Worm (Caenorhabditis elegans): ENCODE data around the gene vha-5.

The vha-5 gene

DNA sequence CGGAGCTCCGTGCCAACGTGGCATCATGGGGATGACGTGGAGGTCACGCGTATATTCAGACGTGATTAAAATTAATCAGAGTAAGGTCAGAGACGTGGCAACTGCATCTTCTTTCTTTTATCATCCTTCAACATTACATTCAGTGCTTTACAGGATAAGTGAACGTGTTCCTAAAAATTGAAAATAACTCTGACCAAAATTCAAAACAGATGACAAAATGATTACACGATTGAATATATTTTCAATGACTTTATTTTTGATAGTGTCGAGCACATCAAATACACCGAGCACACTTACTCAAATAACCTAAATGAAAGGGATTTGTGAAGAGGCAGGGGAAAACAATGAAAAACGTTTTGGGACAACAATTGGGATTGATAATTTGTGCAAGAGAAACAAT lies 17.4 kb upstream of the vha-5 start, which contains the start of gene K07H8.9 (continued):
- no peak for TF ChIP-seq hmg-1.2 (GFP tag; IDR thresholded peaks at IDR 0.05)
- TF ChIP-seq F57C9.4 (tag; optimal IDR thresholded peaks at IDR 0.05): no peak
- TF ChIP-seq ceh-91 (GFP tag; IDR thresholded peaks at IDR 0.05): no peak
- no peak for TF ChIP-seq rpc-1 (optimal IDR thresholded peaks at IDR 0.05)
- TF ChIP-seq rpc-1 (tag; optimal IDR thresholded peaks at IDR 0.05): no peak
- TF ChIP-seq unc-130 (GFP tag; optimal IDR thresholded peaks at IDR 0.05): peak; percentile 38
- peak; percentile 31 for TF ChIP-seq him-1 (tag; optimal IDR thresholded peaks at IDR 0.05)
- TF ChIP-seq athp-1 (tag; optimal IDR thresholded peaks at IDR 0.05): no peak
- peak; percentile 40 for TF ChIP-seq tlf-1 (GFP tag; optimal IDR thresholded peaks at IDR 0.05)
- TF ChIP-seq ama-1 (optimal IDR thresholded peaks at IDR 0.05): no peak
- peak in 1 of 2 experiments; percentile 85 for TF ChIP-seq ama-1 (GFP tag; optimal IDR thresholded peaks at IDR 0.05)
- TF ChIP-seq sdz-38 (tag; optimal IDR thresholded peaks at IDR 0.05): no peak
- TF ChIP-seq B0336.3 (GFP tag; IDR thresholded peaks at IDR 0.05): peak; percentile 33; the same call in 1 of the 2 replicates
- TF ChIP-seq hrde-1 (tag; optimal IDR thresholded peaks at IDR 0.05; ENCODE audit: borderline replicate concordance): peak; percentile 91
- TF ChIP-seq F49E8.2 (tag; optimal IDR thresholded peaks at IDR 0.05; ENCODE audit: insufficient read depth): peak; percentile 82
- TF ChIP-seq madf-10 (tag; optimal IDR thresholded peaks at IDR 0.05): no peak
- peak; percentile 57; the same call in 1 of the 2 replicates for TF ChIP-seq hsf-1 (GFP tag; IDR thresholded peaks at IDR 0.05)
- no peak for TF ChIP-seq repo-1 (tag; optimal IDR thresholded peaks at IDR 0.05)
- 0 out of 2 replicates have a peak, but pooled peaks have one; percentile 20 for TF ChIP-seq ceh-40 (GFP tag; IDR thresholded peaks at IDR 0.05)
- no peak for TF ChIP-seq K11D2.4 (GFP tag; IDR thresholded peaks at IDR 0.05)
- TF ChIP-seq xnd-1 (tag; optimal IDR thresholded peaks at IDR 0.05): peak; percentile 15
- TF ChIP-seq cebp-1 (GFP tag; IDR thresholded peaks at IDR 0.05): no peak
- TF ChIP-seq cebp-1 (tag; optimal IDR thresholded peaks at IDR 0.05): no peak
- no peak for TF ChIP-seq B0261.1 (tag; optimal IDR thresholded peaks at IDR 0.05)
- no peak for TF ChIP-seq mel-28 (tag; optimal IDR thresholded peaks at IDR 0.05; ENCODE audit: borderline replicate concordance)

DNA sequence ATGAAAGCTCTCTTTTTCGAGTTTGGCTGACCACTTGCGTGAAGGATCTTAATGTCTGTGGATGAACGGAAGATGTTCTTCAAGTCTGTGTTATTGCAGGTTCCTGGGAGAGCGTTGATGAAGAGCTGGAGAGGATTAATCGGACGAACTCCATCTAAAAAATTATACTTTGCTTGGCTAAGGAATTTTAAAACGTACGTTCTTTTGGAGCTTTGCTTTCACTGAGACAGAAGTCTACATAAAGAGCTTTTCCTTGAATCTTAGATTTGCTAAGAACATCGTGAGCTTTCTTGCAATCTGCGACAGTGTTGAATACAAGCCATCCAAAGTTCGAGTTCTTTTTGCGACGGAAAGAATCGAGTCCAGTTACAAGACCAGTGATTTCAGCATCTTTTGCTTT lies 16.5 kb upstream of the vha-5 start:
- 0 out of 2 replicates have a peak, but pooled peaks have one; percentile 52 for TF ChIP-seq lin-26 (GFP tag; IDR thresholded peaks at IDR 0.05)
- no peak for TF ChIP-seq Y56A3A.18 (GFP tag; IDR thresholded peaks at IDR 0.05)

DNA sequence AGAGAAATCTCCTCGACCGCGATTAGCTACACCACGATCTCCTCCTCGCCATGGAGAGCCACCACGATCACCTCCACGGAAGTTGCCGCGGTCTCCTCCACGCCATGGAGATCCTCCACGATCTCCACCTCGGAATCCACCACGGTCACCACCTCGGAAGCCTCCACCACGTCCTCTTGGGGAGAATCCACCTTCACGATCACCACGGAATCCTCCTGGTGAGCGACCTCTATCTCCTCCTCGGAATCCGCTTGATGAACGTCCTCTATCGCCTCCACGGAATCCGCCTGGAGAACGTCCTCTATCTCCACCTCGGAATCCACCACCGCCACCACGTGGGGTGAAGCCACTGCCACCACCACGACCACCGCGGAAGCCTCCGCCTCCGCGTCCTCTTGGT lies 14.7 kb upstream of the vha-5 start:
- no peak for TF ChIP-seq tlf-1 (GFP tag; optimal IDR thresholded peaks at IDR 0.05)
- no peak for TF ChIP-seq rec-8 (tag; optimal IDR thresholded peaks at IDR 0.05)
- TF ChIP-seq F37B4.10 (GFP tag; IDR thresholded peaks at IDR 0.05): 0 out of 2 replicates have a peak, but pooled peaks have one; percentile 50
- TF ChIP-seq Y95B8A.8 (GFP tag; IDR thresholded peaks at IDR 0.05): no peak
- peak; percentile 75; the same call in 1 of the 2 replicates for TF ChIP-seq egrh-3 (GFP tag; IDR thresholded peaks at IDR 0.05)
- no peak for TF ChIP-seq ama-1 (optimal IDR thresholded peaks at IDR 0.05)
- no peak for TF ChIP-seq ama-1 (GFP tag; optimal IDR thresholded peaks at IDR 0.05)
- TF ChIP-seq zfh-2 (GFP tag; conservative IDR thresholded peaks at IDR 0.05): peak; percentile 73
- TF ChIP-seq die-1 (tag; optimal IDR thresholded peaks at IDR 0.05): peak; percentile 29

DNA sequence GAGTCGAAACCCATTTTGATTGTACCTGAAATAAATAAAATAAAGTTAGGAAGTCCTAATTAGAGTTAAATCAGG lies 14.4 kb upstream of the vha-5 start, which contains the start of gene nucl-1:
TSS of gene nucl-1 (minus strand) at position 26 of the 75 bp plus-strand sequence.
- TF ChIP-seq F49E8.2 (tag; optimal IDR thresholded peaks at IDR 0.05; ENCODE audit: insufficient read depth): no peak
- TF ChIP-seq mel-28 (tag; optimal IDR thresholded peaks at IDR 0.05; ENCODE audit: borderline replicate concordance): no peak
- no peak for TF ChIP-seq aptf-3 (GFP tag; IDR thresholded peaks at IDR 0.05)
- TF ChIP-seq ztf-18 (tag; optimal IDR thresholded peaks at IDR 0.05): no peak
- no peak for TF ChIP-seq F22D6.2 (tag; optimal IDR thresholded peaks at IDR 0.05)
- TF ChIP-seq B0019.2 (GFP tag; conservative IDR thresholded peaks at IDR 0.05): no peak
- TF ChIP-seq hmg-20 (GFP tag; IDR thresholded peaks at IDR 0.05): no peak

Measured in whole organism, young adult.